Worm (Caenorhabditis elegans) whole organism, L3 larva: ENCODE data around the gene B0416.7.
A peak's percentile ranks its signal among the peaks of the same experiment; 100 is the strongest.

Source experiments
- R02D3.7 ChIP-seq: fragments of 150-350 bp; optimal IDR thresholded peaks from 2 replicates; lab custom pipeline; 2014; ENCODE audit warnings: missing biosample characterization, missing genetic modification characterization
- ZK546.5 ChIP-seq: sonication (generic microtip); optimal IDR thresholded peaks from 2 replicates; lab custom pipeline; 2017; ENCODE audit warnings: missing biosample characterization, missing genetic modification characterization
- aly-2 ChIP-seq: fragments of 150-350 bp; optimal IDR thresholded peaks from 2 replicates; lab custom pipeline; 2014; ENCODE audit warnings: missing biosample characterization, missing genetic modification characterization
- ama-1 ChIP-seq: fragments of 150-350 bp; optimal IDR thresholded peaks from 2 replicates; lab custom pipeline; 2018
- ceh-16 ChIP-seq: sonication (generic microtip); optimal IDR thresholded peaks from 2 replicates; lab custom pipeline; 2017; ENCODE audit warnings: missing biosample characterization, missing genetic modification characterization
- ceh-28 ChIP-seq: fragments of 150-350 bp; optimal IDR thresholded peaks from 2 replicates; lab custom pipeline; 2014; ENCODE audit warnings: missing biosample characterization, missing genetic modification reagents, missing genetic modification characterization
- ceh-82 ChIP-seq: fragments of 150-350 bp; optimal IDR thresholded peaks from 2 replicates; lab custom pipeline; 2014; ENCODE audit warnings: missing biosample characterization, missing genetic modification characterization
- ceh-9 ChIP-seq: sonication (generic microtip); optimal IDR thresholded peaks from 2 replicates; lab custom pipeline; 2018; ENCODE audit warnings: missing biosample characterization, missing genetic modification characterization
- egl-27 ChIP-seq: sonication (generic microtip); optimal IDR thresholded peaks from 4 replicates; lab custom pipeline; 2017; ENCODE audit warnings: missing biosample characterization, missing genetic modification reagents, missing genetic modification characterization
- egl-5 ChIP-seq: fragments of 150-350 bp; optimal IDR thresholded peaks from 2 replicates; lab custom pipeline; 2017; ENCODE audit warnings: missing biosample characterization, missing genetic modification reagents, missing genetic modification characterization, inconsistent platforms
- elt-1 ChIP-seq: fragments of 150-350 bp; optimal IDR thresholded peaks from 2 replicates; lab custom pipeline; 2014; ENCODE audit warnings: missing biosample characterization, missing genetic modification characterization
- elt-2 ChIP-seq: sonication (generic microtip); optimal IDR thresholded peaks from 2 replicates; lab custom pipeline; 2016; ENCODE audit warnings: missing genetic modification reagents, mild to moderate bottlenecking, missing genetic modification characterization, missing compliant biosample characterization
- elt-3 ChIP-seq, 3 experiments: fragments of 150-350 bp in 1 of 3; sonication (generic microtip) in 2 of 3; optimal IDR thresholded peaks; 2 replicates in 2 of 3; 4 replicates in 1 of 3; lab custom pipeline; 2014 to 2017; ENCODE audit warnings: missing biosample characterization in 3 of 3, missing genetic modification characterization in 3 of 3
- eor-1 ChIP-seq, 2 experiments: fragments of 150-350 bp; optimal IDR thresholded peaks; 2 replicates each; lab custom pipeline; 2014 to 2018; ENCODE audit warnings: missing biosample characterization in 2 of 2, missing genetic modification characterization in 2 of 2
- fkh-10 ChIP-seq: sonication (generic microtip); optimal IDR thresholded peaks from 2 replicates; lab custom pipeline; 2017; ENCODE audit warnings: missing biosample characterization, missing genetic modification reagents, missing genetic modification characterization
- fos-1 ChIP-seq: fragments of 150-350 bp; optimal IDR thresholded peaks from 2 replicates; lab custom pipeline; 2014; ENCODE audit warnings: missing biosample characterization, missing genetic modification characterization
- hmg-11 ChIP-seq: sonication (generic microtip); optimal IDR thresholded peaks from 2 replicates; lab custom pipeline; 2016; ENCODE audit warnings: missing genetic modification characterization, missing compliant biosample characterization
- jun-1 ChIP-seq: fragments of 150-350 bp; optimal IDR thresholded peaks from 2 replicates; lab custom pipeline; 2014; ENCODE audit warnings: missing biosample characterization, missing genetic modification reagents, missing genetic modification characterization
- lin-15B ChIP-seq: fragments of 150-350 bp; optimal IDR thresholded peaks from 2 replicates; lab custom pipeline; 2014; ENCODE audit warnings: missing biosample characterization, missing genetic modification characterization
- lin-39 ChIP-seq: fragments of 150-350 bp; optimal IDR thresholded peaks from 2 replicates; lab custom pipeline; 2018; ENCODE audit warnings: missing biosample characterization, missing genetic modification reagents, missing genetic modification characterization
- mdl-1 ChIP-seq: fragments of 150-350 bp; optimal IDR thresholded peaks from 2 replicates; lab custom pipeline; 2014; ENCODE audit warnings: missing biosample characterization, missing genetic modification characterization
- mml-1 ChIP-seq: fragments of 150-350 bp; sonication (generic microtip); optimal IDR thresholded peaks from 3 replicates; lab custom pipeline; 2014; ENCODE audit warnings: missing biosample characterization, missing genetic modification characterization
- nfya-1 ChIP-seq: sonication (generic microtip); optimal IDR thresholded peaks from 2 replicates; lab custom pipeline; 2017; ENCODE audit warnings: missing genetic modification characterization, mild to moderate bottlenecking, missing compliant biosample characterization, antibody characterized with exemption, moderate library complexity; ENCODE audit not compliant: insufficient read depth
- nhr-11 ChIP-seq: fragments of 150-350 bp; optimal IDR thresholded peaks from 2 replicates; lab custom pipeline; 2014; ENCODE audit warnings: missing biosample characterization, missing genetic modification characterization
- nhr-12 ChIP-seq: fragments of 150-350 bp; optimal IDR thresholded peaks from 2 replicates; lab custom pipeline; 2014; ENCODE audit warnings: missing biosample characterization, missing genetic modification characterization
- nhr-23 ChIP-seq: fragments of 150-350 bp; optimal IDR thresholded peaks from 2 replicates; lab custom pipeline; 2014; ENCODE audit warnings: missing biosample characterization, missing genetic modification reagents, missing genetic modification characterization
- nhr-237 ChIP-seq: fragments of 150-350 bp; optimal IDR thresholded peaks from 2 replicates; lab custom pipeline; 2014; ENCODE audit warnings: missing biosample characterization, missing genetic modification characterization
- nhr-25 ChIP-seq: sonication (generic microtip); optimal IDR thresholded peaks from 2 replicates; lab custom pipeline; 2017; ENCODE audit warnings: missing biosample characterization, missing genetic modification characterization
- nhr-43 ChIP-seq: sonication (generic microtip); optimal IDR thresholded peaks from 2 replicates; lab custom pipeline; 2016; ENCODE audit warnings: mild to moderate bottlenecking, missing genetic modification characterization, missing compliant biosample characterization; ENCODE audit not compliant: poor library complexity, severe bottlenecking
- nhr-67 ChIP-seq: fragments of 150-350 bp; optimal IDR thresholded peaks from 2 replicates; lab custom pipeline; 2014; ENCODE audit warnings: missing biosample characterization, missing genetic modification characterization
- nhr-76 ChIP-seq: fragments of 150-350 bp; sonication (generic microtip); optimal IDR thresholded peaks from 5 replicates; lab custom pipeline; 2014; ENCODE audit warnings: missing biosample characterization, missing genetic modification characterization
- nhr-77 ChIP-seq: fragments of 150-350 bp; optimal IDR thresholded peaks from 2 replicates; lab custom pipeline; 2014; ENCODE audit warnings: missing biosample characterization, missing genetic modification characterization
- pha-4 ChIP-seq: fragments of 150-350 bp; optimal IDR thresholded peaks from 2 replicates; lab custom pipeline; 2014; ENCODE audit warnings: missing biosample characterization, missing genetic modification reagents, missing genetic modification characterization
- pqm-1 ChIP-seq: fragments of 150-350 bp; optimal IDR thresholded peaks from 2 replicates; lab custom pipeline; 2017; ENCODE audit warnings: missing biosample characterization, missing genetic modification characterization, inconsistent platforms
- sea-2 ChIP-seq: fragments of 150-350 bp; sonication (generic microtip); optimal IDR thresholded peaks from 4 replicates; lab custom pipeline; 2014; ENCODE audit warnings: missing biosample characterization, missing genetic modification reagents, missing genetic modification characterization
- skn-1 ChIP-seq: fragments of 150-350 bp; optimal IDR thresholded peaks from 2 replicates; lab custom pipeline; 2014; ENCODE audit warnings: missing biosample characterization, missing genetic modification characterization
- snpc-4 ChIP-seq: fragments of 150-350 bp; optimal IDR thresholded peaks from 2 replicates; lab custom pipeline; 2014; ENCODE audit warnings: missing biosample characterization, missing genetic modification characterization
- tbx-2 ChIP-seq: sonication (generic microtip); optimal IDR thresholded peaks from 2 replicates; lab custom pipeline; 2016; ENCODE audit warnings: mild to moderate bottlenecking, missing genetic modification characterization, missing compliant biosample characterization
- unc-62 ChIP-seq: fragments of 150-350 bp; sonication (generic microtip); optimal IDR thresholded peaks from 4 replicates; lab custom pipeline; 2014; ENCODE audit warnings: missing biosample characterization, missing genetic modification reagents, missing genetic modification characterization
- ztf-11 ChIP-seq: fragments of 150-350 bp; optimal IDR thresholded peaks from 2 replicates; lab custom pipeline; 2014; ENCODE audit warnings: missing biosample characterization, missing genetic modification characterization
- ztf-4 ChIP-seq: fragments of 150-350 bp; optimal IDR thresholded peaks from 2 replicates; lab custom pipeline; 2014; ENCODE audit warnings: missing biosample characterization, missing genetic modification characterization

The B0416.7 gene

DNA sequence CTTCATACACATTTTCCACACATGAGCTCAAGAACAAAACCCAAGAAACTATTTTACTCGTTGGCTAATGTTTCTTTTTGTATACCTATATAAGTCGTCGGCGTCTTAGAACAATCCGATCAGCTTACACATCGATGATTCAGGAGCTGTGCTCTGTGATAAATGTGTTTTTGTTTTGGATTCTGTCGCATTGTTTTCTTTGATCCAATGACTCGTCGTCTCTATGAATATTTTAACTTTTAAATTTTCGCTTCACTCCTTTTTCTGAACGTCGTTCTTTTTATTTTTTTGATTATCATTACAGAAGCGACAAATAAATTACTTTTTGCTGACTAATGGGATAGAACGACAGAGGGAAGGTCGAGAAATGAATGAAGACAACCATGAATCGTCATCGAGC, 6.4 kb downstream of the B0416.7 start, which contains the start of gene B0416.3:
TSS of gene B0416.3 (plus strand) at position 301 of the 400 bp plus-strand sequence.
- TF ChIP-seq mml-1 (tag; lab: Kevin White, UChicago) (no peak), elt-3 (tag; optimal IDR thresholded peaks at IDR 0.05; lab: Kevin White, UChicago) (no peak), lin-15B (tag; lab: Kevin White, UChicago) (no peak), nhr-76 (no peak), nhr-11 (no peak), fkh-10 (GFP tag; lab: Kevin White, UChicago) (no peak), fos-1 (no peak), pqm-1 (tag; lab: Kevin White, UChicago) (no peak), elt-2 (tag; lab: Kevin White, UChicago) (no peak), aly-2 (tag; lab: Kevin White, UChicago) (no peak), jun-1 (tag; lab: Kevin White, UChicago) (no peak), egl-27 (no peak), nfya-1 (tag; lab: Kevin White, UChicago) (no peak)

DNA sequence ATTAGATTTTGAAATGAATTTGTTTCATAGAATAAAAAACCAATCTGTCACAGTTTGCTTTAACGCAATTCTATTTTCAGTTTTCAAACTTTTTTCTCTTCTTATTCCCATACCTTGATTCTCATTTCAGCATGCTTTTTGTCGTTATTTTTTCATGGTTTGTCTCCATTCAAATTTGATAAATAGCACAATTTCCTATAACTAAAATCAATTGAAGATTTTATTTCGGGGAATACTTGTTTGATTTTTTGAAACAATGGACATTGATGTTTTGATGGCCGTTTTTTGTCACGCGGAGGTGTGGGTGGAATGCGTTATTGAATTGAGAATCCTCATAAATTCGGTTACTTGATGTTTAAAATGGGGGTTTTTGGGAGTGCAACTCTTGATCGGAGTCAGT, 14.7 kb downstream of the B0416.7 start, which contains the start of gene B0416.11:
TSS of gene B0416.11 (minus strand) at position 101 of the 400 bp plus-strand sequence.
- no peak for TF ChIP-seq fos-1

DNA sequence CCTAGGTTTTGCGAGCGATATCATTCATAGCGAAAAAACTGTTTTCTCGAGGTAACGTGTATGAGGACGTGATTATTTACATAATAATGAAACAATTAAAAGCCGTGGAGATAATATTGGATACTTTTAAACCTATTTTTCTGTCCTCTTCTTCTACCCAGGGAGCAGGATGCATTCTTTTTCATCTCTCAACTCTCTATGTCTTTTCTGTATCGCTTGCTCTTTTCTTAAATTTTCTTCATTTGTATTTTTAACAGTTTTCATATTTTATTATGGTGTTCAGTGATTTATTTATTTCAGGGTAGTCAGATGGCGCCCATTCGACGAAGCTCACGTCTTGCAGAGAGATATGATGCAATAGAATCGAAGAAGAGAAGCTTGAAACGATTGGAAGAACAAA, 19.1 kb downstream of the B0416.7 start, which contains the start of gene B0416.4:
TSS of gene B0416.4 (plus strand) at position 301 of the 400 bp plus-strand sequence.
- TF ChIP-seq ceh-28 (no peak), fos-1 (no peak), pha-4 (tag; lab: Kevin White, UChicago) (no peak), ztf-4 (no peak), lin-15B (tag; lab: Kevin White, UChicago) (no peak), eor-1 (tag; optimal IDR thresholded peaks at IDR 0.05; lab: Kevin White, UChicago) (no peak)

DNA sequence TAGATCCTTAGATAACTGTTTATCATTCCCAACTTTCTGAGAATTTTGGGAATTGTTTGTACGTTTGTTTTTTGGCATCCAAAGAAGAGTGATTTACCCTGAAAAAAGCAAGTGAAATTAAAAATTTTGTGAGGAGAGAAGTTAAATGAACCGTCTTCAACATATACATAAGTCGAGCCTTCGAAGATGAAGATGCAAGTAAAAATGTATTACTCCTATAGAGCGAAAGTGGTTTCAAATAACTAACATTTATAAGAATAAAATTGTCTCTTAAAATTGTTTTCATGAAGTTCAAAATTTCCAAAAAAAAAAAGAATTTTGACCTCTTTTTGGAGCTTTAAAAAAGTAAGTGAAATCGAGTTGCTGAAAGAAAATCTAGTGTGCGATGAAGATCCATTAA, 23.2 kb downstream of the B0416.7 start, which contains the start of gene B0416.10:
TSS of gene B0416.10 (minus strand) at position 101 of the 400 bp plus-strand sequence.
- TF ChIP-seq pha-4 (tag; lab: Kevin White, UChicago) (no peak), nhr-76 (no peak), nhr-25 (tag; lab: Kevin White, UChicago) (no peak)

DNA sequence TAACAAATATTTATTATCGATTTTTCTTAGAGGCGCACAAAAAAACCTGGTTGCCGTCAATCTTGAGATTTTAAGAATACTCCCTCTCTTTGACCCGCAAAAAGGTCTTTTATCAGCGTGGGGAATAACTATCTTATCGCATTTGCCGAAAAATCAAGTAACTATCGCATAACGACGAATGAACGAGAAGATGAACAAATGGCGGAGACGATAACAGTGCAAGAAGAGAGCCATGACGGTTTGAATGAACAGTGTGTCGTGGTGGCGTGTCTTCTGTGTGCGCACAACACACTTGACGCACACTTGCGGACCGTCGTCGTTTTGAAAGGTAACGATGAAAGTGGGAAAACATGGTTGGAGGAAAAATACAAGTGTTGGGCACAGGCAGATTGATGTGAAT, 25.8 kb downstream of the B0416.7 start:
- TF ChIP-seq elt-3 (tag; optimal IDR thresholded peaks at IDR 0.05; lab: Kevin White, UChicago) (peak in 1 of 3 experiments; percentile 51), snpc-4 (tag; lab: Kevin White, UChicago) (no peak), pha-4 (tag; lab: Kevin White, UChicago) (peak; percentile 48), nhr-23 (tag; lab: Kevin White, UChicago) (no peak), ceh-16 (tag; lab: Kevin White, UChicago) (no peak), nhr-25 (tag; lab: Kevin White, UChicago) (no peak), jun-1 (tag; lab: Kevin White, UChicago) (no peak), nfya-1 (tag; lab: Kevin White, UChicago) (no peak), nhr-237 (no peak), R02D3.7 (no peak), nhr-67 (tag; lab: Kevin White, UChicago) (no peak), fkh-10 (GFP tag; lab: Kevin White, UChicago) (no peak), elt-1 (tag; lab: Kevin White, UChicago) (no peak), ZK546.5 (tag; lab: Kevin White, UChicago) (no peak), pqm-1 (tag; lab: Kevin White, UChicago) (peak; percentile 78), unc-62 (no peak), hmg-11 (tag; lab: Kevin White, UChicago) (peak; percentile 33), nhr-12 (no peak), egl-5 (tag; lab: Kevin White, UChicago) (no peak), ceh-82 (tag; lab: Kevin White, UChicago) (no peak), ztf-11 (tag; lab: Kevin White, UChicago) (no peak), nhr-43 (tag; lab: Kevin White, UChicago) (peak; percentile 12), ceh-9 (tag; lab: Kevin White, UChicago) (no peak), ama-1 (lab: Kevin White, UChicago) (no peak), fos-1 (no peak), lin-39 (no peak), mdl-1 (no peak), elt-2 (tag; lab: Kevin White, UChicago) (peak; percentile 93), tbx-2 (tag; lab: Kevin White, UChicago) (no peak), sea-2 (no peak), ceh-28 (peak; percentile 17), nhr-77 (tag; lab: Kevin White, UChicago) (no peak), skn-1 (tag; lab: Kevin White, UChicago) (no peak), egl-27 (no peak)
- TF ChIP-seq, all 47 proteins: peak for 7
